Worm (Caenorhabditis elegans) whole organism, L4 larva: Measurements from ENCODE around the gene egl-9.

Source experiments
- F37D6.2 ChIP-seq: sonication (generic microtip); optimal IDR thresholded peaks from 2 replicates; lab custom pipeline; 2016; ENCODE audit warnings: mild to moderate bottlenecking, missing genetic modification characterization, missing compliant biosample characterization
- F49E8.2 ChIP-seq: sonication (generic microtip); optimal IDR thresholded peaks from 2 replicates; lab custom pipeline; 2016; ENCODE audit warnings: missing compliant biosample characterization, mild to moderate bottlenecking, missing genetic modification characterization, borderline replicate concordance
- T26A8.4 ChIP-seq: fragments of 200-800 bp; sonication (Bioruptor generic); IDR thresholded peaks from 2 replicates; pipeline ENCODE4 v1.3.6; 2022; ENCODE audit warnings: missing genetic modification characterization, missing compliant biosample characterization
- Y75B8A.6 ChIP-seq: fragments of 200-800 bp; sonication (Bioruptor generic); IDR thresholded peaks from 2 replicates; pipeline ENCODE4 v1.3.6; 2022; ENCODE audit warnings: missing genetic modification reagents, missing genetic modification characterization, missing compliant biosample characterization
- ZK546.5 ChIP-seq, 2 experiments: sonication (generic microtip); optimal IDR thresholded peaks; 2 replicates each; lab custom pipeline; 2017; ENCODE audit warnings: missing biosample characterization in 2 of 2, missing genetic modification characterization in 2 of 2
- aha-1 ChIP-seq: fragments of 150-350 bp; peaks from one replicate; lab custom pipeline; 2014; ENCODE audit warnings: missing biosample characterization, missing genetic modification characterization
- ama-1 ChIP-seq: fragments of 150-350 bp; optimal IDR thresholded peaks from 2 replicates; lab custom pipeline; 2014; ENCODE audit warnings: inconsistent platforms, mixed read lengths
- ceh-20 ChIP-seq: fragments of 200-800 bp; sonication (Bioruptor generic); IDR thresholded peaks from 2 replicates; pipeline ENCODE4 v1.3.6; 2022; ENCODE audit warnings: missing genetic modification reagents, missing genetic modification characterization, missing compliant biosample characterization
- ceh-82 ChIP-seq: sonication (generic microtip); optimal IDR thresholded peaks from 2 replicates; lab custom pipeline; 2017; ENCODE audit warnings: missing biosample characterization, missing genetic modification characterization
- daf-16 ChIP-seq, 3 experiments: sonication (generic microtip); optimal IDR thresholded peaks; 2 replicates each; lab custom pipeline; 2016 to 2017; ENCODE audit warnings: missing genetic modification characterization in 3 of 3, missing genetic modification reagents in 3 of 3, mild to moderate bottlenecking in 2 of 3, missing compliant biosample characterization in 2 of 3, missing biosample characterization in 1 of 3, moderate library complexity in 1 of 3
- dmd-8 ChIP-seq: fragments of 200-800 bp; sonication (Bioruptor generic); IDR thresholded peaks from 2 replicates; pipeline ENCODE4 v1.3.6; 2022; ENCODE audit warnings: missing genetic modification characterization, missing compliant biosample characterization
- egl-27 ChIP-seq: sonication (generic microtip); optimal IDR thresholded peaks from 3 replicates; lab custom pipeline; 2017; ENCODE audit warnings: missing biosample characterization, missing genetic modification reagents, missing genetic modification characterization
- fkh-10 ChIP-seq: fragments of 150-350 bp; optimal IDR thresholded peaks from 2 replicates; lab custom pipeline; 2014; ENCODE audit warnings: missing biosample characterization, missing genetic modification reagents, missing genetic modification characterization
- hif-1 ChIP-seq, 2 experiments: sonication (generic microtip); optimal IDR thresholded peaks; 2 replicates each; lab custom pipeline; 2016 to 2017; ENCODE audit warnings: missing compliant biosample characterization in 2 of 2, missing genetic modification characterization in 2 of 2, missing genetic modification reagents in 2 of 2, missing genotype in 2 of 2, mild to moderate bottlenecking in 1 of 2
- hlh-30 ChIP-seq: sonication (generic microtip); optimal IDR thresholded peaks from 2 replicates; lab custom pipeline; 2017; ENCODE audit warnings: antibody characterized with exemption, mild to moderate bottlenecking, missing genetic modification characterization, missing compliant biosample characterization; ENCODE audit not compliant: insufficient read depth
- hmg-1.1 ChIP-seq: fragments of 200-800 bp; sonication (Bioruptor generic); IDR thresholded peaks from 2 replicates; pipeline ENCODE4 v1.3.6; 2022; ENCODE audit warnings: missing genetic modification reagents, missing genetic modification characterization, missing compliant biosample characterization
- jun-1 ChIP-seq: fragments of 150-350 bp; optimal IDR thresholded peaks from 2 replicates; lab custom pipeline; 2014; ENCODE audit warnings: missing biosample characterization, missing genetic modification reagents, missing genetic modification characterization
- lsy-2 ChIP-seq, 2 experiments: fragments of 150-350 bp in 1 of 2; sonication (generic microtip) in 1 of 2; optimal IDR thresholded peaks; 2 replicates each; lab custom pipeline; 2014 to 2017; ENCODE audit warnings: missing biosample characterization in 2 of 2, missing genetic modification characterization in 2 of 2
- mep-1 ChIP-seq: fragments of 150-350 bp; sonication (generic microtip); optimal IDR thresholded peaks from 3 replicates; lab custom pipeline; 2014; ENCODE audit warnings: missing biosample characterization, missing genetic modification characterization
- nhr-10 ChIP-seq: fragments of 150-350 bp; optimal IDR thresholded peaks from 2 replicates; lab custom pipeline; 2014; ENCODE audit warnings: missing biosample characterization, missing genetic modification characterization
- nhr-102 ChIP-seq: sonication (generic microtip); optimal IDR thresholded peaks from 2 replicates; lab custom pipeline; 2016; ENCODE audit warnings: mild to moderate bottlenecking, missing genetic modification characterization, moderate library complexity, missing compliant biosample characterization
- nhr-111 ChIP-seq: fragments of 200-800 bp; sonication (Bioruptor generic); optimal IDR thresholded peaks from 2 replicates; lab custom pipeline; 2018; ENCODE audit warnings: mild to moderate bottlenecking, missing genetic modification characterization, missing compliant biosample characterization
- nhr-28 ChIP-seq: fragments of 150-350 bp; optimal IDR thresholded peaks from 2 replicates; lab custom pipeline; 2014; ENCODE audit warnings: missing biosample characterization, missing genetic modification characterization
- nhr-42 ChIP-seq: fragments of 200-800 bp; sonication (Bioruptor generic); IDR thresholded peaks from 2 replicates; pipeline ENCODE4 v1.3.6; 2022; ENCODE audit warnings: missing genetic modification characterization, missing compliant biosample characterization
- nhr-76 ChIP-seq: fragments of 150-350 bp; optimal IDR thresholded peaks from 2 replicates; lab custom pipeline; 2014; ENCODE audit warnings: missing biosample characterization, missing genetic modification characterization
- pha-4 ChIP-seq, 2 experiments: fragments of 150-350 bp in 1 of 2; fragments of 200-800 bp in 1 of 2; sonication (Bioruptor generic) in 1 of 2; IDR thresholded peaks in 1 of 2; optimal IDR thresholded peaks in 1 of 2; 2 replicates each; pipeline versions ENCODE4 v1.3.6 to Lab custom; 2014 to 2022; ENCODE audit warnings: missing genetic modification characterization in 2 of 2, missing genetic modification reagents in 2 of 2, missing biosample characterization in 1 of 2, missing compliant biosample characterization in 1 of 2
- spr-1 ChIP-seq: sonication (generic microtip); optimal IDR thresholded peaks from 2 replicates; lab custom pipeline; 2016; ENCODE audit warnings: mild to moderate bottlenecking, missing genetic modification characterization, missing compliant biosample characterization
- tag-97 ChIP-seq: fragments of 200-800 bp; sonication (Bioruptor generic); IDR thresholded peaks from 2 replicates; pipeline ENCODE4 v1.3.6; 2022; ENCODE audit warnings: missing genetic modification characterization, missing compliant biosample characterization
- tra-1 ChIP-seq: fragments of 200-800 bp; sonication (Bioruptor generic); IDR thresholded peaks from 2 replicates; pipeline ENCODE4 v1.3.6; 2022; ENCODE audit warnings: missing genetic modification reagents, missing genetic modification characterization, missing compliant biosample characterization
- unc-62 ChIP-seq, 3 experiments: fragments of 150-350 bp in 1 of 3; sonication (generic microtip); optimal IDR thresholded peaks in 2 of 3; peaks in 1 of 3; 1 replicate in 1 of 3; 2 replicates in 2 of 3; lab custom pipeline; 2014 to 2017; ENCODE audit warnings: missing biosample characterization in 3 of 3, missing genetic modification characterization in 3 of 3, missing genetic modification reagents in 3 of 3, missing genotype in 1 of 3
- vab-7 ChIP-seq: fragments of 200-800 bp; sonication (Bioruptor generic); IDR thresholded peaks from 2 replicates; pipeline ENCODE4 v1.3.6; 2022; ENCODE audit warnings: missing genetic modification reagents, missing genetic modification characterization, missing compliant biosample characterization
- zip-11 ChIP-seq: fragments of 200-800 bp; sonication (Bioruptor generic); IDR thresholded peaks from 2 replicates; pipeline ENCODE4 v1.3.6; 2022; ENCODE audit warnings: missing genetic modification characterization, missing compliant biosample characterization
- zip-2 ChIP-seq: fragments of 150-350 bp; optimal IDR thresholded peaks from 2 replicates; lab custom pipeline; 2014; ENCODE audit warnings: missing biosample characterization, missing genetic modification characterization

Gene egl-9

DNA sequence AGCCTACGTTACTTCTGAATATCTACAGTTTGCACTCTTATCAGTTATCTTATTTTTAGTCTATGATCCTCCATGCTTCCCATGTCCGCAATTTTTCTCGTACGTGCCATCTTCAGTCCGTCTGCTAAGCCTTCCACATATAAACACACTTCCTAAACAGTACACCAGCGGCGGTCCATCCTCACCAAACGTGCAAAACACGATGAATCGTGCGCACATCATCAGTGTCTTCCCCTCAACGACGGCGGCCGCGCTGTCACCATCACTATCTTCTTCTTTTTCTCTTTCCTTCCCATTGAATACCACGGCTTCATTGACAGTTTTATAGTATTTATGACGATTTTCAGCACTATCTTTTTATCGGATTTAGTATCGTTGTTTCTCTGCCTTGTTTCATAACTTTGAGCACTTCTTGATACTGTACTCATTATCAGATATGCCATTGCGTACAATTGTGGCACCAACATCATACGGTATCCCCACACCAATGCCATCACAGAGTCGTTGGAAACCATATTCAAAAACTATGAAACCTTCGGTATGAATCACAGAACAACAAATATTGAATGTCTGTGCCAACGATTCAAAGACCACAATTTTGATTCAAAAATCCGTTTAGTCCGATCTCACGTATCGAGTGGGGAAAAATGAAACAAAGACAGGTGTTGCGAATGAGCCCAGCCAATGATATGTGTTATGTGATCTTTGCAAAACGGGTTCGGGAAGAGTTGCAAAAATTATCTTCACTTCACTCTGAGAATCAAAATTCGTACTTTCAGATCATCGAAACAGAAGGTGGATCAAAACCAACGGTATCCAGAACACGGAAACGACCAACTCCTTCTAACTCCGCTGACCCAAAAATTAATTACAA lies 4.8 kb downstream of the egl-9 start:
- TF ChIP-seq aha-1 (tag; lab: Kevin White, UChicago) (peak; percentile 95), unc-62 (GFP tag; optimal IDR thresholded peaks at IDR 0.05 in 1 of 2; lab: Kevin White, UChicago) (peak in 1 of 2 experiments; percentile 31), unc-62 (tag; optimal IDR thresholded peaks at IDR 0.05; lab: Kevin White, UChicago) (no peak), lsy-2 (tag; optimal IDR thresholded peaks at IDR 0.05; lab: Kevin White, UChicago) (no peak), hif-1 (tag; optimal IDR thresholded peaks at IDR 0.05; lab: Kevin White, UChicago) (peak; percentile 49 to 81), nhr-28 (tag; lab: Kevin White, UChicago) (peak; percentile 0)

DNA sequence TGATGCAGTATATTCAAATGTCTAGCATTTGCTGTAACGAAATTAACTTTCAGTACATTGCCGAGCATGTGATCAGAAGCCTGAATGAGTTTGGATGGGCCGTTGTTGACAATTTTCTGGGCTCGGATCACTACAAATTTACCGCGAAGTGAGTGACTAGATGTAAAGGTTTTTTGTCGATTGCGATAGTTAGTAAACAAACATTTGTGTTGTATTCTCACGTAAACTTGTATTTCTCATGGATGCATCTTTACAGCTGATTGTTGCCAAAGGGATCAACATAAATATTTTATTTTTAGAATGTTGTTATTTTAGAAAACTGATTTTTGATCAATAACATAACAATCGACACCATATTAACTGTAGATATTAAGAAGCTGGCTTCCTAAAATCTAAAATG lies 5.7 kb downstream of the egl-9 start:
- no peak for TF ChIP-seq nhr-76 (tag; lab: Kevin White, UChicago)
- peak; percentile 37 for TF ChIP-seq aha-1 (tag; lab: Kevin White, UChicago)
- no peak for TF ChIP-seq zip-11 (GFP tag; lab: Robert Waterston, UW)
- TF ChIP-seq daf-16 (GFP tag; optimal IDR thresholded peaks at IDR 0.05; lab: Kevin White, UChicago), result peak in 1 of 2 experiments; percentile 76
- no peak for TF ChIP-seq daf-16 (tag; optimal IDR thresholded peaks at IDR 0.05; lab: Kevin White, UChicago)
- TF ChIP-seq ceh-82 (tag; lab: Kevin White, UChicago), result no peak
- no peak for TF ChIP-seq Y75B8A.6 (GFP tag; lab: Robert Waterston, UW)
- peak; percentile 48 to 87 for TF ChIP-seq hif-1 (tag; optimal IDR thresholded peaks at IDR 0.05; lab: Kevin White, UChicago)
- no peak for TF ChIP-seq ceh-20 (GFP tag; lab: Robert Waterston, UW)
- no peak for TF ChIP-seq nhr-111 (GFP tag; lab: Kevin White, UChicago)
- TF ChIP-seq ama-1 (lab: Kevin White, UChicago), result peak; percentile 25
- no peak for TF ChIP-seq vab-7 (GFP tag; lab: Robert Waterston, UW)
- TF ChIP-seq pha-4 (GFP tag; IDR thresholded peaks at IDR 0.05; lab: Robert Waterston, UW), result no peak
- peak; percentile 51 for TF ChIP-seq pha-4 (tag; optimal IDR thresholded peaks at IDR 0.05; lab: Kevin White, UChicago)
- TF ChIP-seq ZK546.5 (tag; optimal IDR thresholded peaks at IDR 0.05; lab: Kevin White, UChicago), result no peak
- 0 out of 2 replicates have a peak, but pooled peaks have one; percentile 12 for TF ChIP-seq T26A8.4
- TF ChIP-seq nhr-102 (tag; lab: Kevin White, UChicago), result no peak
- TF ChIP-seq, all 104 proteins: peak for 6

DNA sequence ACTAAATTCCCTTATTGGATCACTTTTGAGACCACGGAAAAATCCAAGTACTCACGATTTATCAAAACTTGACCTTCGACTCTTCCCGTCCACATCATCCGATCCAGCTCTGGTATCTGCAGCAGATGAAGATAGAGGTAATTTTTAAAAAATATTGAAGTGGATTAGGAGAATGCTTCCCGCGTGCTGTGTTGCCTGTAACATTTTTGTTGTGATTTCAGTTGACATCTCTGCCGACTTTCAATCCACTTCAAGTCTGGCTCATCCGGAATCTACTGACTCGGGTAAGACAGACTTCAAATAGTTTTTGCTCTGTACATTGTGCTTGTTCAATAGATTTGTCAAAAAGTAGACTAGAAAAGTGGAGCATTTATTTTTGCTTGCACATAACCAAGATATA lies 7.1 kb downstream of the egl-9 start:
- TF ChIP-seq hmg-1.1 (GFP tag; lab: Robert Waterston, UW) (no peak), aha-1 (tag; lab: Kevin White, UChicago) (peak; percentile 96), ama-1 (lab: Kevin White, UChicago) (peak; percentile 66)

DNA sequence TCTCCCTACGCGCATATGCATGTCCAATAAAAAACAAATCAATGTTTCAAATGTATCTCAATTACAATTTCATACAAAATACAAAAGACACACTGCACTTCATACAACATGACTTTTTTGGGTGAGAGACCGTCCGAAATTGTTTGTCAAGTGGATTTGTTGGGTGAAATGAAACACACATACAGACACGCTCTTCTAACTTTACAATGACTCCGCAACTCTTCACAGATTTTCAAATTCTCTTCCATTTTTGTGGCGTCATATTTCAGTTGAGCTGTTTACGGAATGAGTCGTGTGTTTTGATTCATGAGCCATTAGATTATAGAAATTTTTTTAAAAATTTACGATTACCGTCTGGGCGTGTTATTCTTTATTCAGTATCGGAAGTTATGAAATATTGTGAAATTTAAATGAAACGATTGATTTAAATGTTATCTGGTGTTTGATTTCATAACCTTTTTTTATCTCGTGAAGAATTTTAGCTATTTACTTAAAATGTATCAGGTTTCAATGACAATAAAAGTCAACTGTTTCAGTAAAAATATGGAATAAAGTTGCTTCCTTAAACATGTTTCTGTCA lies 8.6 kb downstream of the egl-9 start:
- TF ChIP-seq mep-1 (tag; lab: Kevin White, UChicago) (peak; percentile 56), vab-7 (GFP tag; lab: Robert Waterston, UW) (no peak), F49E8.2 (no peak), ama-1 (lab: Kevin White, UChicago) (peak; percentile 93), jun-1 (tag; lab: Kevin White, UChicago) (no peak), hlh-30 (peak; percentile 6), egl-27 (tag; lab: Kevin White, UChicago) (no peak), nhr-10 (no peak), hif-1 (tag; optimal IDR thresholded peaks at IDR 0.05; lab: Kevin White, UChicago) (peak in 1 of 2 experiments; percentile 23), nhr-42 (GFP tag; lab: Robert Waterston, UW) (no peak), spr-1 (tag; lab: Kevin White, UChicago) (no peak), nhr-76 (tag; lab: Kevin White, UChicago) (no peak), dmd-8 (GFP tag; lab: Robert Waterston, UW) (no peak), F37D6.2 (no peak), fkh-10 (GFP tag; lab: Kevin White, UChicago) (no peak), aha-1 (tag; lab: Kevin White, UChicago) (peak; percentile 89), tag-97 (GFP tag; lab: Robert Waterston, UW) (no peak), nhr-28 (tag; lab: Kevin White, UChicago) (peak; percentile 20), tra-1 (GFP tag; lab: Robert Waterston, UW) (no peak), zip-2 (tag; lab: Kevin White, UChicago) (peak; percentile 86), lsy-2 (tag; optimal IDR thresholded peaks at IDR 0.05; lab: Kevin White, UChicago) (peak in 1 of 2 experiments; percentile 20)
